Worm (Caenorhabditis elegans): ENCODE results near the gene C09F9.2.

DNA sequence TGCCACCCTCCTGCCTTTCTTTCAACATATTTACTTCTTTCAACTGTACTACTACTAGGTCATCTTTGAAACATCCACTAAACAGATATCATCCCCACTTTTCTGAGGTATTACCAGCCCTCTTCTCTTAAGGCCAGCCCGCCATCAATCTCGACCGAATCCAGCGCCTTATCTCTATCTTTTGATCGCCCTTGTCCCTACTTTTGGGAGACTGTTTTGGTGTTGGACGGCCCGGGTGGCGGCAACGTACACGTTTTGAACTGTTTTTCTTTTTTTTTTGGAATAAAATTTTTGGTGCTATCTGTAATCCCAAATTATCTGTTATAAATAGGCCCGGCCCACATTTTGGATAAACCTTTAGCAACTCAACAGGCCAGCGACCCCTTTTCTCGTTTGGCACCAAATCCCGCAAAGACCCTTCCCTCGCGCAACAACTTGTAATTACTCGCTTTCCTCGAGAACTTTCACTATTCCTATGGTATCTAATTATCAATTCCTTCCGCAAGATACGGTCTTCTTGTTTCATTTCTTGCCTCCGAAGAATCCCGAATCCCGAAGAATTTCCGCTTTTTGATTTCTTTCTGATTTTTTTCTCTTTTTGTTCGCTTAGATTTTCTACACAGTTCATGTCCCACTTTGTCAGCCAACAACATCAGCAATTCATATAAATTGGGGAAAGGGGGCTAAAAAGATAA, 1.9 kb upstream of the C09F9.2 start:
- no peak for TF ChIP-seq ces-1 (GFP tag; optimal IDR thresholded peaks at IDR 0.05)
- TF ChIP-seq unc-39 (tag; optimal IDR thresholded peaks at IDR 0.05), result no peak
- TF ChIP-seq lin-13 (tag; optimal IDR thresholded peaks at IDR 0.05), result no peak
- TF ChIP-seq bed-3 (GFP tag; optimal IDR thresholded peaks at IDR 0.05), result no peak
- TF ChIP-seq lsy-2 (tag; optimal IDR thresholded peaks at IDR 0.05), result no peak
- no peak for TF ChIP-seq unc-62 (GFP tag; optimal IDR thresholded peaks at IDR 0.05)
- TF ChIP-seq ztf-11 (tag; optimal IDR thresholded peaks at IDR 0.05), result no peak
- no peak for TF ChIP-seq elt-3 (tag; optimal IDR thresholded peaks at IDR 0.05)
- TF ChIP-seq unc-120 (tag; optimal IDR thresholded peaks at IDR 0.05; ENCODE audit: poor library complexity, severe bottlenecking), result no peak

Measured in whole organism, mixed stage, embryonic.